Fruit fly (Drosophila melanogaster) whole organism, pupa: ENCODE measurements around the gene HDAC4.

Experiments
- CG10348 ChIP-seq: fragments of 200-800 bp; sonication (Bioruptor generic); IDR thresholded peaks from 2 replicates; pipeline ENCODE4 v1.3.6; 2022; ENCODE audit warnings: missing biosample characterization, missing genetic modification characterization
- CG14655 ChIP-seq: fragments of 200-800 bp; sonication (Bioruptor generic); optimal IDR thresholded peaks from 3 replicates; lab custom pipeline; 2017; ENCODE audit warnings: mild to moderate bottlenecking, missing biosample characterization, missing genetic modification reagents, missing genetic modification characterization
- CG32121 ChIP-seq: fragments of 200-800 bp; sonication (Bioruptor generic); IDR thresholded peaks from 2 replicates; pipeline ENCODE4 v1.3.6; 2022; ENCODE audit warnings: missing biosample characterization, missing genetic modification characterization
- CG8159 ChIP-seq: fragments of 200-800 bp; sonication (Bioruptor generic); optimal IDR thresholded peaks from 3 replicates; lab custom pipeline; 2018; ENCODE audit warnings: missing biosample characterization, mild to moderate bottlenecking, missing genetic modification characterization, moderate library complexity
- CG8301 ChIP-seq: fragments of 200-800 bp; sonication (Bioruptor generic); optimal IDR thresholded peaks from 2 replicates; lab custom pipeline; 2018; ENCODE audit warnings: missing biosample characterization, mild to moderate bottlenecking, missing genetic modification characterization
- CG9948 ChIP-seq: fragments of 200-800 bp; sonication (Bioruptor generic); optimal IDR thresholded peaks from 2 replicates; lab custom pipeline; 2018; ENCODE audit warnings: missing biosample characterization, mild to moderate bottlenecking, missing genetic modification characterization, moderate library complexity
- EcR ChIP-seq: fragments of 200-800 bp; sonication (Bioruptor generic); optimal IDR thresholded peaks from 3 replicates; lab custom pipeline; 2019; ENCODE audit warnings: missing biosample characterization, missing genetic modification characterization, mild to moderate bottlenecking, moderate library complexity, missing genetic modification reagents
- Ets98B ChIP-seq: fragments of 200-800 bp; sonication (Bioruptor generic); IDR thresholded peaks from 2 replicates; pipeline ENCODE4 v1.3.6; 2022; ENCODE audit warnings: missing biosample characterization, missing genetic modification characterization
- Pif1A ChIP-seq: fragments of 200-800 bp; sonication (Bioruptor generic); optimal IDR thresholded peaks from 3 replicates; lab custom pipeline; 2016; ENCODE audit warnings: missing biosample characterization, missing genetic modification characterization
- rn ChIP-seq: fragments of 200-800 bp; sonication (Bioruptor generic); IDR thresholded peaks from 2 replicates; pipeline ENCODE4 v1.3.6; 2022; ENCODE audit warnings: missing biosample characterization, missing genetic modification characterization

DNA sequence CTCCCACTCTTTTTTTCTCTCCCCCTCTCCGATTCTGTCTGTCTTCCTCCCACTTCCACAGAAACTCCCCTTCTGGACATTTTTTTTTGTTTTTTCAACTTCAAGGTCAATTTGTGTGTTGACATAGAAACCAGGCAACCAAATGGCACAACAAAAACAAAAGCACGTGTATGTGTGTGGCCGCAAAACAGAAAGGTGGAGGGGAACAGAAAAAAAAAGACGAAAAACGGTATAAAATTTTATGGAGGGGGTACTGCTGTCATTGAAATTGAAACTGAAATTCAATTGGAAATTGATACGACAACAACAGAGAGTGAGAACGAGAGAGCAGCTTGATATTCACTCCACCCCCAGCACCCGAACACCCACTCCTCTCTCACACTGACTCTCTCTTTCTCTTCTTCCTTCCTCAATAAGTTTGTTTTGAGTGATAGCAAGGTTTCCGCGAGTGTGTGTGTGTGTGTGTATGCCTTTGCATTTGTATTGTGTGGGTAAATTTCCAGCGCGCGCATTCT is 6.9 kb downstream of the HDAC4 start:
- TF ChIP-seq CG14655 (GFP tag; lab: Kevin White, UChicago) (no peak), Ets98B (GFP tag; lab: Robert Waterston, UW) (no peak), CG8159 (no peak), Pif1A (GFP tag; lab: Kevin White, UChicago) (no peak), EcR (GFP tag; lab: Kevin White, UChicago) (no peak), rn (no peak), CG32121 (GFP tag; lab: Robert Waterston, UW) (no peak), CG9948 (tag; lab: Kevin White, UChicago) (no peak), CG8301 (tag; lab: Kevin White, UChicago) (no peak), CG10348 (no peak)
